Fruit fly (Drosophila melanogaster): ENCODE measurements around the gene Eig71Eb.

Eig71Eb gene

dm6 chr3L:15646182-15646581 lies 3.6 kb upstream of the Eig71Eb start (continued):
- TF ChIP-seq Oaz (GFP tag; IDR thresholded peaks at IDR 0.05) (no peak), run (tag; optimal IDR thresholded peaks at IDR 0.05) (no peak), Blimp-1 (GFP tag; optimal IDR thresholded peaks at IDR 0.05) (peak; percentile 3), CG10543 (GFP tag; optimal IDR thresholded peaks at IDR 0.05) (no peak), en (GFP tag; optimal IDR thresholded peaks at IDR 0.05) (no peak), MBD-R2 (GFP tag; IDR thresholded peaks at IDR 0.05) (no peak), dm (GFP tag; optimal IDR thresholded peaks at IDR 0.05) (no peak), tio (GFP tag; optimal IDR thresholded peaks at IDR 0.05) (no peak), Ets65A (GFP tag) (peak; percentile 17), CG17186 (GFP tag; optimal IDR thresholded peaks at IDR 0.05) (no peak), CG8281 (tag; optimal IDR thresholded peaks at IDR 0.05) (no peak), CG8478 (optimal IDR thresholded peaks at IDR 0.05) (no peak), E2f2 (GFP tag; IDR thresholded peaks at IDR 0.05) (no peak), CG32767 (GFP tag; IDR thresholded peaks at IDR 0.05) (no peak), CG10321 (GFP tag; IDR thresholded peaks at IDR 0.05) (no peak), CG11093 (GFP tag; IDR thresholded peaks at IDR 0.05) (no peak), Aef1 (GFP tag; IDR thresholded peaks at IDR 0.05) (no peak), nom (GFP tag; optimal IDR thresholded peaks at IDR 0.05) (no peak), CG7839 (tag; optimal IDR thresholded peaks at IDR 0.05) (peak; percentile 3), CG11723 (GFP tag; optimal IDR thresholded peaks at IDR 0.05) (no peak), hth (optimal IDR thresholded peaks at IDR 0.05) (no peak), prd (optimal IDR thresholded peaks at IDR 0.05) (no peak), prd (GFP tag; IDR thresholded peaks at IDR 0.05) (peak; percentile 38; the same call in 1 of the 3 replicates), usp (GFP tag; optimal IDR thresholded peaks at IDR 0.05) (no peak), pzg (GFP tag; optimal IDR thresholded peaks at IDR 0.05) (no peak), Doc2 (GFP tag; IDR thresholded peaks at IDR 0.05) (no peak), Atf6 (GFP tag; IDR thresholded peaks at IDR 0.05) (no peak), dysf (GFP tag; IDR thresholded peaks at IDR 0.05) (no peak), CG11696 (GFP tag; IDR thresholded peaks at IDR 0.05) (no peak), Ssrp (tag; optimal IDR thresholded peaks at IDR 0.05) (peak; percentile 5), sr (GFP tag; IDR thresholded peaks at IDR 0.05) (no peak), CG2202 (tag; optimal IDR thresholded peaks at IDR 0.05) (no peak), Mad (GFP tag; optimal IDR thresholded peaks at IDR 0.05) (no peak), bsh (GFP tag; optimal IDR thresholded peaks at IDR 0.05) (peak in 1 of 2 experiments; percentile 29), ftz-f1 (GFP tag; optimal IDR thresholded peaks at IDR 0.05) (no peak), CG9727 (GFP tag; optimal IDR thresholded peaks at IDR 0.05) (peak; percentile 7), CG14441 (GFP tag; IDR thresholded peaks at IDR 0.05) (no peak), CG7556 (GFP tag; optimal IDR thresholded peaks at IDR 0.05) (no peak), Dek (tag; optimal IDR thresholded peaks at IDR 0.05) (no peak), trem (tag; optimal IDR thresholded peaks at IDR 0.05) (peak; percentile 4), CG15479 (GFP tag; optimal IDR thresholded peaks at IDR 0.05) (no peak), CG10274 (GFP tag; optimal IDR thresholded peaks at IDR 0.05) (no peak), fd96Cb (tag; optimal IDR thresholded peaks at IDR 0.05) (no peak), zen (tag; optimal IDR thresholded peaks at IDR 0.05) (peak; percentile 26), ewg (GFP tag; optimal IDR thresholded peaks at IDR 0.05) (no peak), CkIIα-i1 (GFP tag; IDR thresholded peaks at IDR 0.05) (no peak), CG4360 (GFP tag; IDR thresholded peaks at IDR 0.05) (no peak), esg (GFP tag; conservative IDR thresholded peaks at IDR 0.05) (no peak), grn (GFP tag; optimal IDR thresholded peaks at IDR 0.05) (no peak), CG11247 (GFP tag; IDR thresholded peaks at IDR 0.05) (no peak), CG42726 (GFP tag; IDR thresholded peaks at IDR 0.05; ENCODE audit: partially characterized antibody) (no peak), tll (GFP tag; optimal IDR thresholded peaks at IDR 0.05) (no peak), nerfin-2 (GFP tag; IDR thresholded peaks at IDR 0.05; ENCODE audit: partially characterized antibody) (no peak)

Data from whole organism, embryonic.